Worm (Caenorhabditis elegans) whole organism, L4/young adult: ENCODE results near the gene srsx-16.

Source experiments
- W03F9.2 ChIP-seq: fragments of 150-350 bp; optimal IDR thresholded peaks from 2 replicates; lab custom pipeline; 2014; ENCODE audit warnings: missing biosample characterization, missing genetic modification characterization
- him-1 ChIP-seq: sonication (generic microtip); optimal IDR thresholded peaks from 2 replicates; lab custom pipeline; 2016; ENCODE audit warnings: missing genotype, missing genetic modification reagents, missing genetic modification characterization, missing compliant biosample characterization

ce11 chrIV:5630156-5630555 lies 10.6 kb upstream of the srsx-16 start, which contains the start of gene srd-12:
- TF ChIP-seq him-1: no peak
- TF ChIP-seq W03F9.2: no peak
